Worm (Caenorhabditis elegans) whole organism, late embryonic: Measurements from ENCODE around the gene col-161.

Source experiments
- K02D7.2 ChIP-seq: sonication (generic microtip); optimal IDR thresholded peaks from 2 replicates; lab custom pipeline; 2017; ENCODE audit warnings: mild to moderate bottlenecking, missing genetic modification characterization, missing compliant biosample characterization
- ceh-31 ChIP-seq: sonication (generic microtip); optimal IDR thresholded peaks from 2 replicates; lab custom pipeline; 2016; ENCODE audit warnings: missing genetic modification characterization, missing compliant biosample characterization
- gmeb-2 ChIP-seq: sonication (generic microtip); optimal IDR thresholded peaks from 2 replicates; lab custom pipeline; 2016; ENCODE audit warnings: missing genetic modification characterization, inconsistent platforms, missing compliant biosample characterization
- pha-4 ChIP-seq: fragments of 150-350 bp; optimal IDR thresholded peaks from 2 replicates; lab custom pipeline; 2018; ENCODE audit warnings: missing biosample characterization, missing genetic modification reagents, missing genetic modification characterization
- pros-1 ChIP-seq: fragments of 150-350 bp; optimal IDR thresholded peaks from 2 replicates; lab custom pipeline; 2014; ENCODE audit warnings: missing biosample characterization, missing genetic modification reagents, missing genetic modification characterization
- syd-9 ChIP-seq: sonication (generic microtip); optimal IDR thresholded peaks from 2 replicates; lab custom pipeline; 2016; ENCODE audit warnings: mild to moderate bottlenecking, missing genetic modification characterization, moderate library complexity, missing compliant biosample characterization

ce11 chrV:13304663-13305188, 13.1 kb downstream of the col-161 start, which contains the start of gene C26E1.2:
- TF ChIP-seq syd-9 (tag; lab: Kevin White, UChicago): no peak
- no peak for TF ChIP-seq pha-4 (tag; lab: Kevin White, UChicago)
- no peak for TF ChIP-seq gmeb-2 (tag; lab: Kevin White, UChicago)
- TF ChIP-seq K02D7.2: no peak
- TF ChIP-seq ceh-31 (tag; lab: Kevin White, UChicago): no peak
- no peak for TF ChIP-seq pros-1
